Worm (Caenorhabditis elegans) whole organism, mixed stage, embryonic: ENCODE measurements around the gene srr-3.
"Not testable (repeated sequence)": the region's sequence is repeated elsewhere in the genome, so short reads cannot be mapped to it uniquely, and the experiment has no call there.

Source experiments
- M03D4.4 ChIP-seq: sonication (generic microtip); optimal IDR thresholded peaks from 2 replicates; lab custom pipeline; 2017; ENCODE audit warnings: mild to moderate bottlenecking, missing genetic modification characterization, missing compliant biosample characterization
- blmp-1 ChIP-seq: fragments of 150-350 bp; optimal IDR thresholded peaks from 2 replicates; lab custom pipeline; 2014; ENCODE audit warnings: missing biosample characterization, missing genetic modification characterization
- ceh-83 ChIP-seq: fragments of 200-800 bp; sonication (Bioruptor generic); optimal IDR thresholded peaks from 2 replicates; lab custom pipeline; 2018; ENCODE audit warnings: mild to moderate bottlenecking, missing genetic modification characterization, missing compliant biosample characterization
- ces-1 ChIP-seq: fragments of 150-350 bp; optimal IDR thresholded peaks from 2 replicates; lab custom pipeline; 2014; ENCODE audit warnings: missing biosample characterization, missing genetic modification reagents, missing genetic modification characterization
- cnd-1 ChIP-seq: fragments of 200-800 bp; sonication (Bioruptor generic); optimal IDR thresholded peaks from 2 replicates; lab custom pipeline; 2018; ENCODE audit warnings: mild to moderate bottlenecking, missing genetic modification characterization, missing compliant biosample characterization
- elt-1 ChIP-seq: sonication (generic microtip); optimal IDR thresholded peaks from 2 replicates; lab custom pipeline; 2017; ENCODE audit warnings: missing genetic modification characterization, mild to moderate bottlenecking, missing compliant biosample characterization, antibody characterized with exemption, moderate library complexity, borderline replicate concordance; ENCODE audit not compliant: insufficient read depth
- elt-3 ChIP-seq: fragments of 150-350 bp; optimal IDR thresholded peaks from 2 replicates; lab custom pipeline; 2014; ENCODE audit warnings: missing biosample characterization, missing genetic modification characterization
- flh-1 ChIP-seq: fragments of 200-800 bp; sonication (Bioruptor generic); optimal IDR thresholded peaks from 2 replicates; lab custom pipeline; 2018; ENCODE audit warnings: mild to moderate bottlenecking, missing genetic modification characterization, moderate library complexity, missing compliant biosample characterization
- ham-2 ChIP-seq: fragments of 200-800 bp; sonication (Bioruptor generic); optimal IDR thresholded peaks from 2 replicates; lab custom pipeline; 2018; ENCODE audit warnings: mild to moderate bottlenecking, missing genetic modification characterization, missing compliant biosample characterization
- hlh-1 ChIP-seq: fragments of 150-350 bp; optimal IDR thresholded peaks from 2 replicates; lab custom pipeline; 2014; ENCODE audit warnings: missing biosample characterization, missing genetic modification reagents, missing genetic modification characterization
- lin-13 ChIP-seq: fragments of 150-350 bp; optimal IDR thresholded peaks from 2 replicates; lab custom pipeline; 2014; ENCODE audit warnings: missing biosample characterization, missing genetic modification characterization
- lin-32 ChIP-seq: fragments of 200-800 bp; sonication (Bioruptor generic); optimal IDR thresholded peaks from 2 replicates; lab custom pipeline; 2018; ENCODE audit warnings: mild to moderate bottlenecking, missing genetic modification characterization, missing compliant biosample characterization
- lsy-2 ChIP-seq: fragments of 150-350 bp; optimal IDR thresholded peaks from 2 replicates; lab custom pipeline; 2014; ENCODE audit warnings: missing biosample characterization, missing genetic modification characterization
- mab-5 ChIP-seq: fragments of 150-350 bp; optimal IDR thresholded peaks from 2 replicates; lab custom pipeline; 2014; ENCODE audit warnings: missing biosample characterization, missing genetic modification characterization
- mep-1 ChIP-seq: fragments of 150-350 bp; optimal IDR thresholded peaks from 2 replicates; lab custom pipeline; 2017; ENCODE audit warnings: missing biosample characterization, missing genetic modification reagents, missing genetic modification characterization, inconsistent platforms
- mls-2 ChIP-seq: sonication (generic microtip); optimal IDR thresholded peaks from 2 replicates; lab custom pipeline; 2016; ENCODE audit warnings: mild to moderate bottlenecking, missing genetic modification characterization, moderate library complexity, missing compliant biosample characterization
- nhr-12 ChIP-seq: fragments of 150-350 bp; optimal IDR thresholded peaks from 2 replicates; lab custom pipeline; 2014; ENCODE audit warnings: missing biosample characterization, missing genetic modification characterization
- nhr-2 ChIP-seq: fragments of 150-350 bp; optimal IDR thresholded peaks from 2 replicates; lab custom pipeline; 2014; ENCODE audit warnings: missing biosample characterization, missing genetic modification characterization
- nhr-237 ChIP-seq: fragments of 150-350 bp; optimal IDR thresholded peaks from 2 replicates; lab custom pipeline; 2014; ENCODE audit warnings: missing biosample characterization, missing genetic modification characterization
- nhr-28 ChIP-seq: fragments of 150-350 bp; optimal IDR thresholded peaks from 2 replicates; lab custom pipeline; 2014; ENCODE audit warnings: missing biosample characterization, missing genetic modification characterization
- nhr-76 ChIP-seq: sonication (generic microtip); optimal IDR thresholded peaks from 2 replicates; lab custom pipeline; 2017; ENCODE audit warnings: missing biosample characterization, missing genetic modification characterization
- pha-4 ChIP-seq: fragments of 150-350 bp; optimal IDR thresholded peaks from 2 replicates; lab custom pipeline; 2018; ENCODE audit warnings: missing biosample characterization, missing genetic modification reagents, missing genetic modification characterization
- sem-2 ChIP-seq: fragments of 200-800 bp; sonication (Bioruptor generic); optimal IDR thresholded peaks from 2 replicates; lab custom pipeline; 2018; ENCODE audit warnings: mild to moderate bottlenecking, missing genetic modification characterization, missing compliant biosample characterization
- sptf-1 ChIP-seq: sonication (generic microtip); optimal IDR thresholded peaks from 2 replicates; lab custom pipeline; 2017; ENCODE audit warnings: mild to moderate bottlenecking, missing genetic modification characterization, moderate library complexity, missing compliant biosample characterization
- unc-120 ChIP-seq: sonication (generic microtip); optimal IDR thresholded peaks from 2 replicates; lab custom pipeline; 2017; ENCODE audit warnings: missing genetic modification characterization, missing compliant biosample characterization; ENCODE audit not compliant: poor library complexity, severe bottlenecking
- unc-39 ChIP-seq: fragments of 150-350 bp; optimal IDR thresholded peaks from 2 replicates; lab custom pipeline; 2014; ENCODE audit warnings: missing biosample characterization, missing genetic modification characterization
- unc-62 ChIP-seq: fragments of 150-350 bp; optimal IDR thresholded peaks from 2 replicates; lab custom pipeline; 2014; ENCODE audit warnings: missing biosample characterization, missing genetic modification reagents, missing genetic modification characterization
- zip-8 ChIP-seq: fragments of 150-350 bp; optimal IDR thresholded peaks from 2 replicates; lab custom pipeline; 2014; ENCODE audit warnings: missing biosample characterization, missing genetic modification characterization
- ztf-11 ChIP-seq: fragments of 150-350 bp; optimal IDR thresholded peaks from 2 replicates; lab custom pipeline; 2014; ENCODE audit warnings: missing biosample characterization, missing genetic modification characterization

Gene srr-3

ce11 chrV:16526858-16527257 is 18.3 kb upstream of the srr-3 start, which contains the start of gene F36D3.8:
Gene F36D3.8 (plus strand): TSS chrV:16527158.
- TF ChIP-seq zip-8 (no peak), unc-62 (GFP tag; lab: Kevin White, UChicago) (no peak), nhr-2 (tag; lab: Kevin White, UChicago) (no peak), ceh-83 (GFP tag; lab: Kevin White, UChicago) (no peak), ces-1 (no peak), lsy-2 (tag; lab: Kevin White, UChicago) (no peak), flh-1 (GFP tag; lab: Kevin White, UChicago) (no peak), nhr-76 (tag; lab: Kevin White, UChicago) (no peak), cnd-1 (tag; lab: Kevin White, UChicago) (no peak), elt-1 (tag; lab: Kevin White, UChicago) (no peak), elt-3 (no peak), nhr-12 (tag; lab: Kevin White, UChicago) (no peak)

- no peak for TF ChIP-seq unc-39 (tag; lab: Kevin White, UChicago)
- TF ChIP-seq nhr-12 (tag; lab: Kevin White, UChicago), result no peak
- TF ChIP-seq lin-32 (GFP tag; lab: Kevin White, UChicago), result no peak
- no peak for TF ChIP-seq unc-120 (tag; lab: Kevin White, UChicago)
Measured at ce11 chrV:16522242-16522641, 13.7 kb upstream of the srr-3 start, which contains the start of gene srw-34. Gene srw-34 (minus strand): TSS chrV:16522342.

ce11 chrV:16517619-16518018 is 9.1 kb upstream of the srr-3 start, which contains the start of gene F36D3.4:
Gene F36D3.4 (minus strand): TSS chrV:16517719.
- TF ChIP-seq ceh-83 (GFP tag; lab: Kevin White, UChicago) (no peak), blmp-1 (no peak), elt-3 (no peak), unc-39 (tag; lab: Kevin White, UChicago) (no peak), M03D4.4 (no peak)
- TF ChIP-seq, all 35 proteins: peak for 0

- not testable (repeated sequence) for TF ChIP-seq unc-62 (GFP tag; lab: Kevin White, UChicago); ceh-83 (GFP tag; lab: Kevin White, UChicago); ces-1
Measured at ce11 chrV:16515140-16515539, 6.6 kb upstream of the srr-3 start, which contains the start of gene F36D3.5. Gene F36D3.5 (minus strand): TSS chrV:16515240.

- TF ChIP-seq lsy-2 (tag; lab: Kevin White, UChicago) (no peak), ham-2 (no peak), nhr-12 (tag; lab: Kevin White, UChicago) (no peak), flh-1 (GFP tag; lab: Kevin White, UChicago) (no peak), ztf-11 (tag; lab: Kevin White, UChicago) (no peak), sptf-1 (tag; lab: Kevin White, UChicago) (no peak), nhr-2 (tag; lab: Kevin White, UChicago) (no peak), mls-2 (tag; lab: Kevin White, UChicago) (no peak)
- TF ChIP-seq, all 35 proteins: peak for 0
Measured at ce11 chrV:16506650-16507049, 1.9 kb downstream of the srr-3 start.

ce11 chrV:16505828-16506227 is 2.7 kb downstream of the srr-3 start, which contains the start of gene nhr-54:
Gene nhr-54 (minus strand): TSS chrV:16505928.
- no peak for TF ChIP-seq flh-1 (GFP tag; lab: Kevin White, UChicago)
- no peak for TF ChIP-seq mab-5 (tag; lab: Kevin White, UChicago)
- TF ChIP-seq nhr-76 (tag; lab: Kevin White, UChicago), result no peak
- TF ChIP-seq unc-120 (tag; lab: Kevin White, UChicago), result no peak
- no peak for TF ChIP-seq M03D4.4
- no peak for TF ChIP-seq sptf-1 (tag; lab: Kevin White, UChicago)
- no peak for TF ChIP-seq mep-1 (tag; lab: Kevin White, UChicago)
- no peak for TF ChIP-seq nhr-2 (tag; lab: Kevin White, UChicago)
- TF ChIP-seq lin-32 (GFP tag; lab: Kevin White, UChicago), result no peak
- no peak for TF ChIP-seq ham-2
- no peak for TF ChIP-seq nhr-12 (tag; lab: Kevin White, UChicago)
- no peak for TF ChIP-seq lsy-2 (tag; lab: Kevin White, UChicago)

ce11 chrV:16503164-16503563 is 5.4 kb downstream of the srr-3 start, which contains the start of gene F36D3.14:
Gene F36D3.14 (minus strand): TSS chrV:16503264.
- TF ChIP-seq mep-1 (tag; lab: Kevin White, UChicago), result no peak
- TF ChIP-seq hlh-1 (tag; lab: Kevin White, UChicago), result no peak
- TF ChIP-seq nhr-237 (tag; lab: Kevin White, UChicago), result no peak
- TF ChIP-seq sem-2, result no peak
- no peak for TF ChIP-seq M03D4.4
- TF ChIP-seq lin-13 (tag; lab: Kevin White, UChicago), result no peak
- TF ChIP-seq unc-39 (tag; lab: Kevin White, UChicago), result no peak
- TF ChIP-seq nhr-2 (tag; lab: Kevin White, UChicago), result no peak
- no peak for TF ChIP-seq nhr-28 (tag; lab: Kevin White, UChicago)
- TF ChIP-seq pha-4 (tag; lab: Kevin White, UChicago), result no peak
- no peak for TF ChIP-seq blmp-1
- TF ChIP-seq mab-5 (tag; lab: Kevin White, UChicago), result no peak
- no peak for TF ChIP-seq flh-1 (GFP tag; lab: Kevin White, UChicago)
